Worm (Caenorhabditis elegans) whole organism, midembryonic: Measurements from ENCODE around the gene F02H6.3.

Experiments used
- ref-1 ChIP-seq: fragments of 200-800 bp; sonication (Bioruptor generic); conservative IDR thresholded peaks from 2 replicates; pipeline ENCODE4 v1.3.6; 2022; ENCODE audit warnings: missing genetic modification reagents, missing genetic modification characterization, missing compliant biosample characterization
- ztf-29 ChIP-seq: fragments of 200-800 bp; sonication (Bioruptor generic); IDR thresholded peaks from 2 replicates; pipeline ENCODE4 v1.3.6; 2022; ENCODE audit warnings: missing genetic modification reagents, missing genetic modification characterization, missing compliant biosample characterization

DNA sequence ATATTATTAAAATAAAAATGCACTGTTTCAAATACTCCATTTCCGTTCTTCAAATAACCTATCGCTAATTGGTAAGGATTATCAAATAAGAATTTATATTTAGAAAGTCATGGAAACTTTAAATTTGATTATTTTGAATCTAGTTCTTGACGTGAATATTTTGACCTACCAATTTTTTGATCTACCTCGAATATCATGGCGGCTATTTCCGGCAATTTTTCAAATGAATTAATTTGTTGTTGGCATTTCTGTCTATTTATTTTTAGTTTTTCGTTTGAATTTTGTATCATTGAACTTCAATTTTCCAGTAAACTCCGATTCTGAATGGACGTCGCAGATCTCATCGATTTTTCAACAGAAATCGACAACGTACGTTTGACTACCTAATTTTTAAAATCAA, at the start of gene F02H6.3:
- TF ChIP-seq ref-1 (GFP tag; lab: Robert Waterston, UW) (no peak), ztf-29 (no peak)
